Fruit fly (Drosophila melanogaster) whole organism, embryonic: Measurements from ENCODE around the gene CG10947.

Source experiments
- Adf1 ChIP-seq: fragments of 200-800 bp; sonication (Bioruptor generic); IDR thresholded peaks from 2 replicates; pipeline ENCODE4 v1.3.6; 2022; ENCODE audit warnings: missing biosample characterization, missing genetic modification characterization
- Antp ChIP-seq: fragments of 200-800 bp; sonication (Bioruptor generic); optimal IDR thresholded peaks from 3 replicates; lab custom pipeline; 2016; ENCODE audit warnings: missing biosample characterization, missing genetic modification characterization
- CG10543 ChIP-seq: fragments of 200-800 bp; sonication (Bioruptor generic); optimal IDR thresholded peaks from 3 replicates; lab custom pipeline; 2017; ENCODE audit warnings: missing biosample characterization, mild to moderate bottlenecking, missing genetic modification characterization, moderate library complexity
- CG10979 ChIP-seq: fragments of 200-800 bp; sonication (Bioruptor generic); optimal IDR thresholded peaks from 2 replicates; lab custom pipeline; 2018; ENCODE audit warnings: missing biosample characterization, mild to moderate bottlenecking, missing genetic modification characterization, moderate library complexity
- CG11247 ChIP-seq: fragments of 200-800 bp; sonication (Bioruptor generic); IDR thresholded peaks from 2 replicates; pipeline ENCODE4 v1.3.6; 2022; ENCODE audit warnings: missing biosample characterization, missing genetic modification characterization
- CG11504 ChIP-seq: fragments of 200-800 bp; sonication (Bioruptor generic); optimal IDR thresholded peaks from 3 replicates; lab custom pipeline; 2019; ENCODE audit warnings: missing biosample characterization, mild to moderate bottlenecking, missing genetic modification characterization, moderate library complexity
- CG11723 ChIP-seq: fragments of 200-800 bp; sonication (Bioruptor generic); optimal IDR thresholded peaks from 2 replicates; lab custom pipeline; 2017; ENCODE audit warnings: missing biosample characterization, mild to moderate bottlenecking, missing genetic modification characterization
- CG12942 ChIP-seq: fragments of 200-800 bp; sonication (Bioruptor generic); optimal IDR thresholded peaks from 3 replicates; lab custom pipeline; 2016; ENCODE audit warnings: missing biosample characterization, missing genetic modification characterization
- CG13775 ChIP-seq: fragments of 200-800 bp; sonication (Bioruptor generic); optimal IDR thresholded peaks from 3 replicates; lab custom pipeline; 2017; ENCODE audit warnings: missing biosample characterization, mild to moderate bottlenecking, missing genetic modification characterization
- CG14014 ChIP-seq: fragments of 200-800 bp; sonication (Bioruptor generic); IDR thresholded peaks from 2 replicates; pipeline ENCODE4 v1.3.6; 2022; ENCODE audit warnings: missing biosample characterization, missing genetic modification characterization
- CG1603 ChIP-seq: fragments of 200-800 bp; sonication (Bioruptor generic); optimal IDR thresholded peaks from 2 replicates; lab custom pipeline; 2019; ENCODE audit warnings: missing biosample characterization, mild to moderate bottlenecking, missing genetic modification characterization, moderate library complexity
- CG18476 ChIP-seq: fragments of 200-800 bp; sonication (Bioruptor generic); optimal IDR thresholded peaks from 2 replicates; lab custom pipeline; 2016; ENCODE audit warnings: missing biosample characterization, mild to moderate bottlenecking, missing genetic modification characterization
- CG3281 ChIP-seq: fragments of 200-800 bp; sonication (Bioruptor generic); optimal IDR thresholded peaks from 3 replicates; lab custom pipeline; 2017; ENCODE audit warnings: missing biosample characterization, mild to moderate bottlenecking, missing genetic modification characterization
- CG4360 ChIP-seq: fragments of 200-800 bp; sonication (Bioruptor generic); IDR thresholded peaks from 2 replicates; pipeline ENCODE4 v1.3.6; 2022; ENCODE audit warnings: missing biosample characterization, missing genetic modification characterization
- CG5245 ChIP-seq: fragments of 200-800 bp; sonication (Bioruptor generic); optimal IDR thresholded peaks from 3 replicates; lab custom pipeline; 2016; ENCODE audit warnings: missing biosample characterization, missing genetic modification characterization
- CG7987 ChIP-seq: fragments of 200-800 bp; sonication (Bioruptor generic); optimal IDR thresholded peaks from 2 replicates; lab custom pipeline; 2018; ENCODE audit warnings: missing biosample characterization, mild to moderate bottlenecking, missing genetic modification characterization, moderate library complexity
- CG8281 ChIP-seq: fragments of 200-800 bp; sonication (Bioruptor generic); optimal IDR thresholded peaks from 2 replicates; lab custom pipeline; 2018; ENCODE audit warnings: missing biosample characterization, mild to moderate bottlenecking, missing genetic modification characterization, moderate library complexity
- Dad ChIP-seq: fragments of 200-800 bp; sonication (Bioruptor generic); optimal IDR thresholded peaks from 3 replicates; lab custom pipeline; 2016; ENCODE audit warnings: missing biosample characterization, missing genetic modification characterization
- Dfd ChIP-seq, 2 experiments: fragments of >200 bp; optimal IDR thresholded peaks; 2 replicates each; lab custom pipeline; 2017; ENCODE audit warnings: missing biosample characterization in 2 of 2, missing genetic modification characterization in 2 of 2
- Dip2 ChIP-seq: fragments of 200-800 bp; sonication (Bioruptor generic); IDR thresholded peaks from 2 replicates; pipeline ENCODE4 v1.3.6; 2022; ENCODE audit warnings: missing biosample characterization, missing genetic modification characterization
- Dip3 ChIP-seq: fragments of 200-800 bp; sonication (Bioruptor generic); optimal IDR thresholded peaks from 3 replicates; lab custom pipeline; 2016; ENCODE audit warnings: missing biosample characterization, missing genetic modification characterization
- Dref ChIP-seq: fragments of 200-800 bp; sonication (Bioruptor generic); IDR thresholded peaks from 2 replicates; pipeline ENCODE4 v1.3.6; 2022; ENCODE audit warnings: missing biosample characterization, missing genetic modification characterization
- Drgx ChIP-seq: fragments of 200-800 bp; sonication (Bioruptor generic); IDR thresholded peaks from 2 replicates; pipeline ENCODE4 v1.3.6; 2022; ENCODE audit warnings: missing biosample characterization, missing genetic modification characterization
- Hr3 ChIP-seq: fragments of 200-800 bp; sonication (Bioruptor generic); optimal IDR thresholded peaks from 3 replicates; lab custom pipeline; 2016; ENCODE audit warnings: missing biosample characterization, missing genetic modification characterization
- Hsf ChIP-seq: fragments of 200-800 bp; sonication (Bioruptor generic); optimal IDR thresholded peaks from 3 replicates; lab custom pipeline; 2016; ENCODE audit warnings: missing biosample characterization, missing genetic modification characterization
- Lhr ChIP-seq: fragments of 200-800 bp; sonication (Bioruptor generic); optimal IDR thresholded peaks from 3 replicates; lab custom pipeline; 2017; ENCODE audit warnings: mild to moderate bottlenecking, missing biosample characterization, missing genetic modification reagents, missing genetic modification characterization
- Mes4 ChIP-seq: fragments of 200-800 bp; sonication (Bioruptor generic); optimal IDR thresholded peaks from 2 replicates; lab custom pipeline; 2016; ENCODE audit warnings: missing biosample characterization, missing genetic modification characterization
- Myb ChIP-seq: fragments of 200-800 bp; sonication (Bioruptor generic); optimal IDR thresholded peaks from 2 replicates; lab custom pipeline; 2016; ENCODE audit warnings: missing biosample characterization, missing genetic modification characterization
- Nf-YB ChIP-seq: fragments of 200-800 bp; sonication (Bioruptor generic); optimal IDR thresholded peaks from 3 replicates; lab custom pipeline; 2019; ENCODE audit warnings: missing biosample characterization, mild to moderate bottlenecking, missing genetic modification characterization, moderate library complexity
- NfI ChIP-seq: fragments of 200-800 bp; sonication (Bioruptor generic); optimal IDR thresholded peaks from 3 replicates; lab custom pipeline; 2018; ENCODE audit warnings: missing biosample characterization, mild to moderate bottlenecking, missing genetic modification characterization, moderate library complexity
- Sin3A ChIP-seq: fragments of >200 bp; optimal IDR thresholded peaks from 2 replicates; lab custom pipeline; 2018
- Tbp ChIP-seq: fragments of >200 bp; optimal IDR thresholded peaks from 2 replicates; lab custom pipeline; 2018; ENCODE audit warnings: missing biosample characterization, missing genetic modification characterization
- aop ChIP-seq: fragments of 200-800 bp; sonication (Bioruptor generic); IDR thresholded peaks from 2 replicates; pipeline ENCODE4 v1.3.6; 2022; ENCODE audit warnings: missing biosample characterization, missing genetic modification characterization
- ara ChIP-seq: fragments of 200-800 bp; sonication (Bioruptor generic); IDR thresholded peaks from 2 replicates; pipeline ENCODE4 v1.3.6; 2022; ENCODE audit warnings: missing biosample characterization, missing genetic modification characterization
- ato ChIP-seq: fragments of 200-800 bp; sonication (Bioruptor generic); IDR thresholded peaks from 2 replicates; pipeline ENCODE4 v1.3.6; 2022; ENCODE audit warnings: missing biosample characterization, missing genetic modification characterization; ENCODE audit not compliant: partially characterized antibody
- chm ChIP-seq: fragments of 200-800 bp; sonication (Bioruptor generic); IDR thresholded peaks from 2 replicates; pipeline ENCODE4 v1.3.6; 2022; ENCODE audit warnings: missing biosample characterization, missing genetic modification characterization
- crc ChIP-seq: fragments of 200-800 bp; sonication (Bioruptor generic); optimal IDR thresholded peaks from 2 replicates; lab custom pipeline; 2016; ENCODE audit warnings: missing biosample characterization, missing genetic modification characterization
- cwo ChIP-seq: fragments of 200-800 bp; sonication (Bioruptor generic); optimal IDR thresholded peaks from 3 replicates; lab custom pipeline; 2017; ENCODE audit warnings: missing biosample characterization, missing genetic modification characterization, mild to moderate bottlenecking, moderate library complexity, missing genetic modification reagents
- dmrt99B ChIP-seq: fragments of 200-800 bp; sonication (Bioruptor generic); optimal IDR thresholded peaks from 2 replicates; lab custom pipeline; 2018; ENCODE audit warnings: missing biosample characterization, mild to moderate bottlenecking, missing genetic modification characterization, moderate library complexity
- dpn ChIP-seq, 2 experiments: fragments of 200-800 bp; sonication (Bioruptor generic); optimal IDR thresholded peaks; 3 replicates each; lab custom pipeline; 2016; ENCODE audit warnings: missing biosample characterization in 2 of 2, missing genetic modification characterization in 2 of 2
- ems ChIP-seq: fragments of 200-800 bp; sonication (Bioruptor generic); optimal IDR thresholded peaks from 3 replicates; lab custom pipeline; 2016; ENCODE audit warnings: missing biosample characterization, missing genetic modification characterization
- eve ChIP-seq, 2 experiments: fragments of >200 bp; optimal IDR thresholded peaks; 2 replicates each; lab custom pipeline; 2017; ENCODE audit warnings: missing biosample characterization in 2 of 2, missing genetic modification characterization in 2 of 2
- fd64A ChIP-seq: fragments of 200-800 bp; sonication (Bioruptor generic); optimal IDR thresholded peaks from 3 replicates; lab custom pipeline; 2018; ENCODE audit warnings: missing biosample characterization, mild to moderate bottlenecking, missing genetic modification characterization
- ftz-f1 ChIP-seq: fragments of 200-800 bp; sonication (Bioruptor generic); optimal IDR thresholded peaks from 2 replicates; lab custom pipeline; 2016; ENCODE audit warnings: missing biosample characterization, missing genetic modification characterization
- her ChIP-seq: fragments of 200-800 bp; sonication (Bioruptor generic); optimal IDR thresholded peaks from 2 replicates; lab custom pipeline; 2016; ENCODE audit warnings: missing biosample characterization, missing genetic modification characterization
- insv ChIP-seq, 2 experiments: fragments of 200-800 bp; sonication (Bioruptor generic); optimal IDR thresholded peaks; 3 replicates each; lab custom pipeline; 2016 to 2018; ENCODE audit warnings: missing biosample characterization in 2 of 2, missing genetic modification characterization in 2 of 2
- pb ChIP-seq: fragments of 200-800 bp; sonication (Bioruptor generic); optimal IDR thresholded peaks from 3 replicates; lab custom pipeline; 2016; ENCODE audit warnings: missing biosample characterization, missing genetic modification characterization
- sima ChIP-seq: fragments of 200-800 bp; sonication (Bioruptor generic); optimal IDR thresholded peaks from 2 replicates; lab custom pipeline; 2016; ENCODE audit warnings: missing biosample characterization, missing genetic modification characterization
- sna ChIP-seq: fragments of 200-800 bp; sonication (Bioruptor generic); IDR thresholded peaks from 2 replicates; pipeline ENCODE4 v1.3.6; 2022; ENCODE audit warnings: missing biosample characterization, missing genetic modification characterization; ENCODE audit not compliant: partially characterized antibody
- sug ChIP-seq: fragments of 200-800 bp; optimal IDR thresholded peaks from 2 replicates; lab custom pipeline; 2019; ENCODE audit warnings: missing biosample characterization, mild to moderate bottlenecking, missing genetic modification characterization, moderate library complexity
- trem ChIP-seq: fragments of 200-800 bp; optimal IDR thresholded peaks from 3 replicates; lab custom pipeline; 2019; ENCODE audit warnings: missing biosample characterization, mild to moderate bottlenecking, missing genetic modification characterization, moderate library complexity
- zfh2 ChIP-seq: fragments of 200-800 bp; sonication (Bioruptor generic); optimal IDR thresholded peaks from 2 replicates; lab custom pipeline; 2016; ENCODE audit warnings: missing biosample characterization, missing genetic modification characterization

The CG10947 gene

DNA sequence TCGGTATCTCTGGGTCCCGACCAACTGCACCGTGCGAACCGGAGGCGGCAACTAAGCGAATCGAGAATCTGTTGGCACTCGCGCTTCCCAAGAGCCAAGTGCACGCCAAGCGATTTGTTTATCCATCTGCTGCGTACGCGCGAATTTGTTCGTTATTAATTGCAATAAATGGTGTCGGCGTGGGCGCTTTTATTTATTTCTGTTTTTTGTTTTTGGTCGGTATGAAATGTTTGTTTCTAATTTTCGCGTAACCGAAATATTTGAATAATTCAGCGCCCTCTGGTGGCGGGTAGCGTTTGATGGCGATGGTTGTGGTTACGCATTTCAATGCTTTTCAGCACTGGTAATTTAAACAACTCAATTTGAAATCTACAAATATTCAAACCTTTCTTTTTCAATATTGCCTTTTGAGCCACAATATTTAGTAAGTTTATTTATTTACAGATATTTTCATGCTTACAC lies at the start of gene CG10947 (continued):
- TF ChIP-seq CG10979 (tag; lab: Kevin White, UChicago) (peak; percentile 49), CG4360 (no peak), CG14014 (GFP tag; lab: Robert Waterston, UW) (peak; percentile 60; the same call in 1 of the 2 replicates), Drgx (GFP tag; lab: Robert Waterston, UW) (no peak), Adf1 (GFP tag; lab: Robert Waterston, UW) (no peak), Myb (GFP tag; lab: Kevin White, UChicago) (peak; percentile 99), CG13775 (GFP tag; lab: Kevin White, UChicago) (peak; percentile 54), CG11723 (GFP tag; lab: Kevin White, UChicago) (peak; percentile 58), dmrt99B (tag; lab: Kevin White, UChicago) (peak; percentile 39), Hsf (GFP tag; lab: Kevin White, UChicago) (peak; percentile 79), Mes4 (GFP tag; lab: Kevin White, UChicago) (peak; percentile 60), Antp (peak; percentile 70), NfI (GFP tag; lab: Kevin White, UChicago) (peak; percentile 82), her (peak; percentile 52), CG10543 (peak; percentile 6), chm (GFP tag; lab: Robert Waterston, UW) (peak; percentile 74), ato (GFP tag; lab: Robert Waterston, UW) (peak; percentile 39; the same call in 1 of the 2 replicates), Dref (no peak), dpn (GFP tag; optimal IDR thresholded peaks at IDR 0.05; lab: Kevin White, UChicago) (peak; percentile 75 to 84), insv (GFP tag; optimal IDR thresholded peaks at IDR 0.05; lab: Kevin White, UChicago) (peak in 1 of 2 experiments; percentile 43), CG3281 (GFP tag; lab: Kevin White, UChicago) (peak; percentile 50), Nf-YB (peak; percentile 5), pb (GFP tag; lab: Kevin White, UChicago) (peak; percentile 66), CG5245 (GFP tag; lab: Kevin White, UChicago) (peak; percentile 74), eve (GFP tag; optimal IDR thresholded peaks at IDR 0.05; lab: Kevin White, UChicago) (no peak), CG11247 (GFP tag; lab: Robert Waterston, UW) (peak; percentile 69), CG8281 (no peak), sug (tag; lab: Kevin White, UChicago) (peak; percentile 44), Dfd (GFP tag; optimal IDR thresholded peaks at IDR 0.05; lab: Kevin White, UChicago) (no peak), sna (no peak), Dad (GFP tag; lab: Kevin White, UChicago) (peak; percentile 83), trem (tag; lab: Kevin White, UChicago) (peak; percentile 16), Dip3 (GFP tag; lab: Kevin White, UChicago) (peak; percentile 66), sima (GFP tag; lab: Kevin White, UChicago) (no peak), CG11504 (tag; lab: Kevin White, UChicago) (peak; percentile 56), CG18476 (peak; percentile 46), Hr3 (peak; percentile 62), zfh2 (GFP tag; lab: Kevin White, UChicago) (peak; percentile 48), CG1603 (tag; lab: Kevin White, UChicago) (peak; percentile 67), CG7987 (GFP tag; lab: Kevin White, UChicago) (peak; percentile 55), ftz-f1 (GFP tag; lab: Kevin White, UChicago) (peak; percentile 11), Tbp (no peak), crc (GFP tag; lab: Kevin White, UChicago) (peak; percentile 64), CG12942 (GFP tag; lab: Kevin White, UChicago) (peak; percentile 62), cwo (GFP tag; lab: Kevin White, UChicago) (no peak), Dip2 (GFP tag; lab: Robert Waterston, UW) (no peak), aop (GFP tag; lab: Robert Waterston, UW) (no peak), ara (GFP tag; lab: Robert Waterston, UW) (peak; percentile 62; the same call in 1 of the 2 replicates), ems (peak; percentile 55), Sin3A (lab: Kevin White, UChicago) (no peak), Lhr (peak; percentile 79), fd64A (GFP tag; lab: Kevin White, UChicago) (no peak)
